Fruit fly (Drosophila melanogaster): Measurements from ENCODE around the gene CG5149.

Gene CG5149

DNA sequence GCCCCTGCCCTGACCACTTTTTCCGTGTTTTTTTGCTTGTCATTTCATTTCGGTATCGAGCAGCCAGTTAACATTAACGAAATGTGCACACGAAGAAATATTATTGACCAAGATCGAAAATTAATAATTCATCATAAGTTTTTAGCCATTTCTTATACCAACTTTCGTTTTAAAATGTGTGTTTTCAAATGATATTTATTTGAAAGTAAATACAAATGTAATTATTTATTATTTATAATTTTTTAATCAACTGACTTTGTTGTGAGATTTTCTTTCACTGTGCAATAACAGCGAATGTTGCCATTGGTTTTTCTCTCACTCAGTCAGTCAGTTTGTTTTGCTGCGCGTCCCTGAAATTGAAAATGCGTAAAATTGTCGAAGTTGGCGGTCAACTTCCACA is 7.8 kb upstream of the CG5149 start:
- TF ChIP-seq EcR (GFP tag; optimal IDR thresholded peaks at IDR 0.05) = no peak
- TF ChIP-seq pan (optimal IDR thresholded peaks at IDR 0.05) = no peak
- no peak for TF ChIP-seq CG8478 (optimal IDR thresholded peaks at IDR 0.05)
- TF ChIP-seq psq (optimal IDR thresholded peaks at IDR 0.05) = no peak
- no peak for TF ChIP-seq usp (GFP tag; optimal IDR thresholded peaks at IDR 0.05)
- TF ChIP-seq Dll (optimal IDR thresholded peaks at IDR 0.05) = no peak

dm6 chr2L:7386555-7387420 is 1.3 kb downstream of the CG5149 start:
- TF ChIP-seq pan (optimal IDR thresholded peaks at IDR 0.05) (peak; percentile 55), EcR (GFP tag; optimal IDR thresholded peaks at IDR 0.05) (no peak), CG8478 (optimal IDR thresholded peaks at IDR 0.05) (no peak), psq (optimal IDR thresholded peaks at IDR 0.05) (no peak)

DNA sequence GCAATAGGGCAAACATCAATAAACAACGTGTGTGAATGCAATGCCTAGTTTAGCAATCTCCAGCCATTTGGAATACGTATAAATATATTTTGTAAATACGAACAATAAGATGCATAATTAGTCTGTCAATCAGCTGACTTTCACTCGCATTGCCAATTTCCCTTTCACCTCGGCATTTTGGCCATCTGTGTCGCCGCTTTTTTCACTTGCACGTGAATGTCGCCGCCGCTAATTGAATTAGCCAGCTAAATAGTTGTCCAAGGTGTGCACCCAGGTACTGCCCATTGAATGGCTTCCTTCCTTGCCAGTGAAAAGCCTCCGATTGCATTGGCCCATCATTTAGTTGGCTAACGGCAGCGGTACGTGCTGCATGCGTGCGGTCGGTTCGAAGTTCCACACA is 10.7 kb downstream of the CG5149 start, which contains the start of gene ninaC:
ninaC (plus strand) TSS at position 301 of the 400 bp plus-strand sequence.
- TF ChIP-seq CG8478 (optimal IDR thresholded peaks at IDR 0.05) (no peak), psq (optimal IDR thresholded peaks at IDR 0.05) (no peak), EcR (GFP tag; optimal IDR thresholded peaks at IDR 0.05) (no peak), pan (optimal IDR thresholded peaks at IDR 0.05) (no peak), Dll (optimal IDR thresholded peaks at IDR 0.05) (no peak), usp (GFP tag; optimal IDR thresholded peaks at IDR 0.05) (no peak)

DNA sequence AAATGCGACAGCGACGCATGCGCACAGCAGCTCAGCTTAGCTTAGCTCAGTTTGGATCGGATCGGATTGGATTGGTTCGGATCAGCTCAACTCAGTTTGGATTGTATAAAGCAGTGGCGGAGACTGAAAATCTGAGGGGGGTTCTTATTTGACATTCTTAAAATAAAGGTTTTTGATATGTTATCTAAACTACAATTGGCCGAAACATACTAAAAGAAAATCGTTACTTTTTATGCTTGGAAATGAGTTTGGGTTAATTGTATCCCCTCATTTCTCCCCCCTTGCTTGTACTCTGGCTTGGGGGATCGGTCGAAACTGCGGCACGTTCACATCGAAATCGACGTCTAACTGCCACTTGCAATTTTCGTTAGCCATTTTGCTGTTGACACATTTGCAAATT is 11.9 kb downstream of the CG5149 start:
- TF ChIP-seq psq (optimal IDR thresholded peaks at IDR 0.05) (no peak), usp (GFP tag; optimal IDR thresholded peaks at IDR 0.05) (no peak), Dll (optimal IDR thresholded peaks at IDR 0.05) (no peak), pan (optimal IDR thresholded peaks at IDR 0.05) (no peak), CG8478 (optimal IDR thresholded peaks at IDR 0.05) (no peak), EcR (GFP tag; optimal IDR thresholded peaks at IDR 0.05) (no peak)

dm6 chr2L:7363079-7363478 is 25.0 kb downstream of the CG5149 start, which contains the start of gene Wnt10:
Wnt10 (plus strand) TSS chr2L:7363379.
- TF ChIP-seq Dll (optimal IDR thresholded peaks at IDR 0.05) = no peak
- TF ChIP-seq CG8478 (optimal IDR thresholded peaks at IDR 0.05) = no peak
- TF ChIP-seq EcR (GFP tag; optimal IDR thresholded peaks at IDR 0.05) = no peak
- no peak for TF ChIP-seq psq (optimal IDR thresholded peaks at IDR 0.05)
- no peak for TF ChIP-seq pan (optimal IDR thresholded peaks at IDR 0.05)
- TF ChIP-seq usp (GFP tag; optimal IDR thresholded peaks at IDR 0.05) = no peak

DNA sequence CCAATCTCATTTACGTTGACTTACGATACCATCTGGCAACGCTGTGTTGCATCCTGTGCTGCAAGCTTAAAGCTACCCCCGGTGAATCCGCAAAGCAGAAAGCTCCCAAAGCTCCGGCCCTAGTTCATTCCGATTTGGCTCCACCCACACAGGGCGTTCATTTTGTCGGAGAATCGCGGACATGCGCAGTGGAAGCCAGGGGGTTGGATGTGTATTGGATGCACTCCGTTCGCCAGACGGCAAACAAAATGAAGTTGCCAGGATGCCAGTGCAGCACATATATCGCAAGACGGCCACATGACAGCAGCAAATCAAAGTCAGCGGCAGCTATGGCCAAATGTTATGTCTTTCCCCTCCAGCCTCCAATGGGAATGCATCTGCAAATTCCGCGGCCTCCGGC is 29.3 kb downstream of the CG5149 start:
- TF ChIP-seq usp (GFP tag; optimal IDR thresholded peaks at IDR 0.05) = no peak
- TF ChIP-seq psq (optimal IDR thresholded peaks at IDR 0.05) = no peak
- no peak for TF ChIP-seq EcR (GFP tag; optimal IDR thresholded peaks at IDR 0.05)
- TF ChIP-seq Dll (optimal IDR thresholded peaks at IDR 0.05) = no peak
- no peak for TF ChIP-seq CG8478 (optimal IDR thresholded peaks at IDR 0.05)
- no peak for TF ChIP-seq pan (optimal IDR thresholded peaks at IDR 0.05)

- TF ChIP-seq usp (GFP tag; optimal IDR thresholded peaks at IDR 0.05) (no peak), EcR (GFP tag; optimal IDR thresholded peaks at IDR 0.05) (no peak), psq (optimal IDR thresholded peaks at IDR 0.05) (no peak), Dll (optimal IDR thresholded peaks at IDR 0.05) (no peak), CG8478 (optimal IDR thresholded peaks at IDR 0.05) (no peak), pan (optimal IDR thresholded peaks at IDR 0.05) (no peak)
Observed at dm6 chr2L:7358008-7358582, 30.0 kb downstream of the CG5149 start.

dm6 chr2L:7352775-7353187 is 35.3 kb downstream of the CG5149 start:
- TF ChIP-seq EcR (GFP tag; optimal IDR thresholded peaks at IDR 0.05) (no peak), Dll (optimal IDR thresholded peaks at IDR 0.05) (no peak), CG8478 (optimal IDR thresholded peaks at IDR 0.05) (no peak), usp (GFP tag; optimal IDR thresholded peaks at IDR 0.05) (no peak), psq (optimal IDR thresholded peaks at IDR 0.05) (no peak), pan (optimal IDR thresholded peaks at IDR 0.05) (no peak)

dm6 chr2L:7340139-7340538 is 47.9 kb downstream of the CG5149 start:
- TF ChIP-seq EcR (GFP tag; optimal IDR thresholded peaks at IDR 0.05) (no peak), CG8478 (optimal IDR thresholded peaks at IDR 0.05) (no peak), usp (GFP tag; optimal IDR thresholded peaks at IDR 0.05) (no peak), psq (optimal IDR thresholded peaks at IDR 0.05) (no peak), pan (optimal IDR thresholded peaks at IDR 0.05) (no peak), Dll (optimal IDR thresholded peaks at IDR 0.05) (no peak)

DNA sequence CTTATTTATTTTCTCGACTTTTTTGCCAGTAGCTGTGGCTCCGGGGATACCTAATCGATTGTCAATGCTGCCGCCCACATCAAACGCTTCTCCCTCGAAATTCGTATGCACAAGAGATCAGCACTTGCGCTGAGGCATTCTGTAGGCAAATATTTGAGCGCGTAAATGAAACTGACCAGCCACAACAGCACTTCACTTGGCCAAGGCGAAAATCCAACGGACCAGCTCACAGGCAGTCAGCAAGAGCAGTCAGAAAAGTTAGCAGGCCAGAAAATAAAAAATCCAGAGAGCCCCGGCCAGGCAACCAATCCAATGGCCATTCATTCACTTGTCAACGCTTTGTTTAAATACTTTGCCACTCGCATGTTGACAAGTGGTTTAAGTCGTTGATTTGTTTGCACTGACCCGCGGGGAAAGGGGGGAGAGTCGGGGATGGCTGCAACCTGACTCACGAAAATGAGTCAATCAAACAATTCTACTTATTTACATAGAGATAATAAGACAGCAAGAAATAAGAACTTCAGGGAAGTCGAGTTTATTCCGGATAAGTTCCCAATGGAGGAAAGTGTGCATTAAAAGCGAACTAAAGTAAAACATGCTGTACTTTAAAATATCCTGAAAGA is 48.5 kb downstream of the CG5149 start:
- no peak for TF ChIP-seq psq (optimal IDR thresholded peaks at IDR 0.05)

Measured in whole organism.